Fruit fly (Drosophila melanogaster) whole organism, embryonic: ENCODE results near the gene CG17612.
A peak's percentile ranks its signal among the peaks of the same experiment; 100 is the strongest.

Experiments used
- ATbp ChIP-seq: fragments of 200-800 bp; sonication (Bioruptor generic); optimal IDR thresholded peaks from 2 replicates; lab custom pipeline; 2017; ENCODE audit warnings: missing biosample characterization, mild to moderate bottlenecking, missing genetic modification characterization, missing genetic modification reagents
- Bteb2 ChIP-seq: fragments of 200-800 bp; sonication (Bioruptor generic); optimal IDR thresholded peaks from 2 replicates; lab custom pipeline; 2016; ENCODE audit warnings: missing biosample characterization, missing genetic modification characterization
- CG10959 ChIP-seq: fragments of 200-800 bp; sonication (Bioruptor generic); IDR thresholded peaks from 2 replicates; pipeline ENCODE4 v1.3.6; 2022; ENCODE audit warnings: missing biosample characterization, missing genetic modification characterization
- CG12071 ChIP-seq: fragments of 200-800 bp; sonication (Bioruptor generic); optimal IDR thresholded peaks from 3 replicates; lab custom pipeline; 2018; ENCODE audit warnings: missing biosample characterization, mild to moderate bottlenecking, missing genetic modification characterization
- CG12236 ChIP-seq: fragments of 200-800 bp; sonication (Bioruptor generic); optimal IDR thresholded peaks from 2 replicates; lab custom pipeline; 2016; ENCODE audit warnings: missing biosample characterization, missing genetic modification characterization
- CG13296 ChIP-seq: fragments of 200-800 bp; sonication (Bioruptor generic); optimal IDR thresholded peaks from 3 replicates; lab custom pipeline; 2018; ENCODE audit warnings: missing biosample characterization, mild to moderate bottlenecking, missing genetic modification characterization
- CG14441 ChIP-seq: fragments of 200-800 bp; sonication (Bioruptor generic); IDR thresholded peaks from 2 replicates; pipeline ENCODE4 v1.3.6; 2022; ENCODE audit warnings: missing biosample characterization, missing genetic modification characterization
- CG16815 ChIP-seq: fragments of 200-800 bp; sonication (Bioruptor generic); optimal IDR thresholded peaks from 3 replicates; lab custom pipeline; 2017; ENCODE audit warnings: missing biosample characterization, mild to moderate bottlenecking, missing genetic modification characterization
- CG18599 ChIP-seq: fragments of 200-800 bp; sonication (Bioruptor generic); optimal IDR thresholded peaks from 3 replicates; lab custom pipeline; 2017; ENCODE audit warnings: missing biosample characterization, missing genetic modification characterization, mild to moderate bottlenecking, moderate library complexity, missing genetic modification reagents
- CG18619 ChIP-seq: fragments of 200-800 bp; sonication (Bioruptor generic); optimal IDR thresholded peaks from 3 replicates; lab custom pipeline; 2017; ENCODE audit warnings: missing biosample characterization, mild to moderate bottlenecking, missing genetic modification characterization
- CG30020 ChIP-seq: fragments of 200-800 bp; optimal IDR thresholded peaks from 2 replicates; lab custom pipeline; 2019; ENCODE audit warnings: missing biosample characterization, mild to moderate bottlenecking, missing genetic modification characterization, moderate library complexity
- CG4328 ChIP-seq: fragments of 200-800 bp; sonication (Bioruptor generic); optimal IDR thresholded peaks from 3 replicates; lab custom pipeline; 2017; ENCODE audit warnings: missing biosample characterization, missing genetic modification reagents, missing genetic modification characterization
- CG6254 ChIP-seq: fragments of 200-800 bp; sonication (Bioruptor generic); optimal IDR thresholded peaks from 3 replicates; lab custom pipeline; 2017; ENCODE audit warnings: mild to moderate bottlenecking, missing biosample characterization, missing genetic modification reagents, missing genetic modification characterization
- CG7987 ChIP-seq: fragments of 200-800 bp; sonication (Bioruptor generic); optimal IDR thresholded peaks from 2 replicates; lab custom pipeline; 2018; ENCODE audit warnings: missing biosample characterization, mild to moderate bottlenecking, missing genetic modification characterization, moderate library complexity
- CG8281 ChIP-seq: fragments of 200-800 bp; sonication (Bioruptor generic); optimal IDR thresholded peaks from 2 replicates; lab custom pipeline; 2018; ENCODE audit warnings: missing biosample characterization, mild to moderate bottlenecking, missing genetic modification characterization, moderate library complexity
- CG8290 ChIP-seq, 3 experiments: fragments of 200-800 bp; sonication (Bioruptor generic); optimal IDR thresholded peaks; 2 replicates each; lab custom pipeline; 2016 to 2019; ENCODE audit warnings: missing biosample characterization in 3 of 3, missing genetic modification characterization in 3 of 3, mild to moderate bottlenecking in 2 of 3, moderate library complexity in 1 of 3
- Chrac-16 ChIP-seq: fragments of 200-800 bp; sonication (Bioruptor generic); optimal IDR thresholded peaks from 3 replicates; lab custom pipeline; 2016; ENCODE audit warnings: missing biosample characterization, missing genetic modification characterization
- Dad ChIP-seq: fragments of 200-800 bp; sonication (Bioruptor generic); optimal IDR thresholded peaks from 3 replicates; lab custom pipeline; 2016; ENCODE audit warnings: missing biosample characterization, missing genetic modification characterization
- Dp ChIP-seq: fragments of 200-800 bp; sonication (Bioruptor generic); optimal IDR thresholded peaks from 2 replicates; lab custom pipeline; 2018; ENCODE audit warnings: missing biosample characterization, mild to moderate bottlenecking, missing genetic modification characterization, moderate library complexity
- Ets65A ChIP-seq: fragments of 200-800 bp; sonication (Bioruptor generic); peaks from one replicate; lab custom pipeline; 2016; ENCODE audit warnings: missing biosample characterization, missing genetic modification characterization
- HLH3B ChIP-seq: fragments of 200-800 bp; sonication (Bioruptor generic); IDR thresholded peaks from 2 replicates; pipeline ENCODE4 v1.3.6; 2022; ENCODE audit warnings: missing biosample characterization, missing genetic modification characterization
- Hr51 ChIP-seq, 2 experiments: fragments of 200-800 bp; sonication (Bioruptor generic); optimal IDR thresholded peaks; 2 replicates in 1 of 2; 3 replicates in 1 of 2; lab custom pipeline; 2016 to 2018; ENCODE audit warnings: missing biosample characterization in 2 of 2, missing genetic modification characterization in 2 of 2, mild to moderate bottlenecking in 1 of 2, moderate library complexity in 1 of 2
- Lim3 ChIP-seq: fragments of 200-800 bp; sonication (Bioruptor generic); IDR thresholded peaks from 2 replicates; pipeline ENCODE4 v1.3.6; 2022; ENCODE audit warnings: missing biosample characterization, missing genetic modification characterization
- MTF-1 ChIP-seq: fragments of 200-800 bp; sonication (Bioruptor generic); optimal IDR thresholded peaks from 2 replicates; lab custom pipeline; 2018; ENCODE audit warnings: missing biosample characterization, mild to moderate bottlenecking, missing genetic modification characterization, borderline replicate concordance
- NFAT ChIP-seq: fragments of 200-800 bp; sonication (Bioruptor generic); IDR thresholded peaks from 2 replicates; pipeline ENCODE4 v1.3.6; 2022; ENCODE audit warnings: missing biosample characterization, missing genetic modification characterization
- Oli ChIP-seq: fragments of 200-800 bp; sonication (Bioruptor generic); optimal IDR thresholded peaks from 2 replicates; lab custom pipeline; 2018; ENCODE audit warnings: missing biosample characterization, mild to moderate bottlenecking, missing genetic modification characterization, moderate library complexity
- Pdp1 ChIP-seq, 2 experiments: fragments of 200-800 bp; sonication (Bioruptor generic); optimal IDR thresholded peaks; 3 replicates each; lab custom pipeline; 2016; ENCODE audit warnings: missing biosample characterization in 2 of 2, missing genetic modification characterization in 2 of 2, mild to moderate bottlenecking in 1 of 2, moderate library complexity in 1 of 2
- Six4 ChIP-seq: fragments of 200-800 bp; sonication (Bioruptor generic); optimal IDR thresholded peaks from 2 replicates; lab custom pipeline; 2016; ENCODE audit warnings: missing biosample characterization, missing genetic modification characterization
- Sry-δ ChIP-seq: fragments of 200-800 bp; sonication (Bioruptor generic); optimal IDR thresholded peaks from 2 replicates; lab custom pipeline; 2016; ENCODE audit warnings: missing biosample characterization, missing genetic modification characterization
- Usf ChIP-seq: fragments of 200-800 bp; sonication (Bioruptor generic); optimal IDR thresholded peaks from 2 replicates; lab custom pipeline; 2017; ENCODE audit warnings: missing genotype, missing biosample characterization, missing genetic modification characterization
- YL-1 ChIP-seq: fragments of 200-800 bp; sonication (Bioruptor generic); optimal IDR thresholded peaks from 3 replicates; lab custom pipeline; 2017; ENCODE audit warnings: missing biosample characterization, mild to moderate bottlenecking, missing genetic modification characterization
- bsh ChIP-seq, 2 experiments: fragments of 200-800 bp; sonication (Bioruptor generic); optimal IDR thresholded peaks; 2 replicates each; lab custom pipeline; 2017 to 2018; ENCODE audit warnings: mild to moderate bottlenecking in 2 of 2, missing biosample characterization in 2 of 2, missing genetic modification characterization in 2 of 2, moderate library complexity in 1 of 2
- cg ChIP-seq: fragments of 200-800 bp; sonication (Bioruptor generic); optimal IDR thresholded peaks from 3 replicates; lab custom pipeline; 2019; ENCODE audit warnings: missing biosample characterization, mild to moderate bottlenecking, missing genetic modification characterization, moderate library complexity
- cwo ChIP-seq: fragments of 200-800 bp; sonication (Bioruptor generic); optimal IDR thresholded peaks from 3 replicates; lab custom pipeline; 2017; ENCODE audit warnings: missing biosample characterization, missing genetic modification characterization, mild to moderate bottlenecking, moderate library complexity, missing genetic modification reagents
- disco-r ChIP-seq: fragments of 200-800 bp; sonication (Bioruptor generic); optimal IDR thresholded peaks from 2 replicates; lab custom pipeline; 2016; ENCODE audit warnings: missing biosample characterization, missing genetic modification characterization
- exex ChIP-seq: fragments of 200-800 bp; sonication (Bioruptor generic); optimal IDR thresholded peaks from 4 replicates; lab custom pipeline; 2018; ENCODE audit warnings: missing biosample characterization, mild to moderate bottlenecking, missing genetic modification characterization, moderate library complexity
- lbe ChIP-seq: fragments of 200-800 bp; sonication (Bioruptor generic); optimal IDR thresholded peaks from 2 replicates; lab custom pipeline; 2016; ENCODE audit warnings: missing biosample characterization, mild to moderate bottlenecking, missing genetic modification characterization
- lilli ChIP-seq: fragments of 200-800 bp; sonication (Bioruptor generic); optimal IDR thresholded peaks from 3 replicates; lab custom pipeline; 2016; ENCODE audit warnings: missing biosample characterization, missing genetic modification characterization
- lola ChIP-seq, 3 experiments: fragments of >200 bp in 2 of 3; fragments of 200-800 bp in 1 of 3; sonication (Bioruptor generic) in 1 of 3; optimal IDR thresholded peaks; 2 replicates each; lab custom pipeline; 2017 to 2019; ENCODE audit warnings: missing biosample characterization in 3 of 3, missing genetic modification characterization in 3 of 3, mild to moderate bottlenecking in 1 of 3, moderate library complexity in 1 of 3
- nau ChIP-seq: fragments of 200-800 bp; sonication (Bioruptor generic); optimal IDR thresholded peaks from 3 replicates; lab custom pipeline; 2017; ENCODE audit warnings: missing biosample characterization, mild to moderate bottlenecking, missing genetic modification characterization, missing genetic modification reagents
- oc ChIP-seq: fragments of 200-800 bp; sonication (Bioruptor generic); optimal IDR thresholded peaks from 2 replicates; lab custom pipeline; 2018; ENCODE audit warnings: missing biosample characterization, mild to moderate bottlenecking, missing genetic modification characterization, moderate library complexity
- phol ChIP-seq: fragments of 200-800 bp; sonication (Bioruptor generic); optimal IDR thresholded peaks from 3 replicates; lab custom pipeline; 2018; ENCODE audit warnings: missing biosample characterization, mild to moderate bottlenecking, missing genetic modification characterization, moderate library complexity
- pum ChIP-seq: fragments of 200-800 bp; sonication (Bioruptor generic); optimal IDR thresholded peaks from 2 replicates; lab custom pipeline; 2016; ENCODE audit warnings: missing biosample characterization, missing genetic modification characterization
- slou ChIP-seq: fragments of 200-800 bp; sonication (Bioruptor generic); optimal IDR thresholded peaks from 3 replicates; lab custom pipeline; 2016; ENCODE audit warnings: missing biosample characterization, missing genetic modification characterization
- ssp ChIP-seq: fragments of 200-800 bp; sonication (Bioruptor generic); IDR thresholded peaks from 2 replicates; pipeline ENCODE4 v1.3.6; 2022; ENCODE audit warnings: missing biosample characterization, missing genetic modification characterization
- sug ChIP-seq: fragments of 200-800 bp; optimal IDR thresholded peaks from 2 replicates; lab custom pipeline; 2019; ENCODE audit warnings: missing biosample characterization, mild to moderate bottlenecking, missing genetic modification characterization, moderate library complexity
- tx ChIP-seq: fragments of 200-800 bp; sonication (Bioruptor generic); optimal IDR thresholded peaks from 2 replicates; lab custom pipeline; 2016; ENCODE audit warnings: missing biosample characterization, missing genetic modification characterization

The CG17612 gene

dm6 chr2L:4339780-4340694, 42.5 kb downstream of the CG17612 start (continued):
- TF ChIP-seq CG12236 (no peak), CG16815 (GFP tag; lab: Kevin White, UChicago) (no peak), phol (no peak), bsh (GFP tag; optimal IDR thresholded peaks at IDR 0.05; lab: Kevin White, UChicago) (no peak), lilli (GFP tag; lab: Kevin White, UChicago) (no peak), CG18619 (GFP tag; lab: Kevin White, UChicago) (no peak), pum (GFP tag; lab: Kevin White, UChicago) (no peak), CG8290 (GFP tag; optimal IDR thresholded peaks at IDR 0.05; lab: Kevin White, UChicago) (no peak), CG8290 (tag; optimal IDR thresholded peaks at IDR 0.05; lab: Kevin White, UChicago) (peak in 1 of 2 experiments; percentile 21), Usf (GFP tag; lab: Kevin White, UChicago) (no peak), YL-1 (no peak), slou (GFP tag; lab: Kevin White, UChicago) (no peak), oc (tag; lab: Kevin White, UChicago) (no peak), CG13296 (GFP tag; lab: Kevin White, UChicago) (no peak), CG4328 (no peak), HLH3B (GFP tag; lab: Robert Waterston, UW) (no peak), CG18599 (GFP tag; lab: Kevin White, UChicago) (peak; percentile 14), ATbp (GFP tag; lab: Kevin White, UChicago) (no peak), Bteb2 (GFP tag; lab: Kevin White, UChicago) (no peak), Pdp1 (GFP tag; optimal IDR thresholded peaks at IDR 0.05; lab: Kevin White, UChicago) (peak in 1 of 2 experiments; percentile 37), cg (GFP tag; lab: Kevin White, UChicago) (peak; percentile 22), MTF-1 (GFP tag; lab: Kevin White, UChicago) (no peak), Ets65A (GFP tag; lab: Kevin White, UChicago) (no peak), nau (GFP tag; lab: Kevin White, UChicago) (no peak), NFAT (GFP tag; lab: Robert Waterston, UW) (no peak), ssp (no peak), cwo (GFP tag; lab: Kevin White, UChicago) (no peak), Oli (no peak), Chrac-16 (no peak), CG7987 (GFP tag; lab: Kevin White, UChicago) (no peak), sug (tag; lab: Kevin White, UChicago) (peak; percentile 73), Six4 (GFP tag; lab: Kevin White, UChicago) (no peak), tx (no peak), lbe (GFP tag; lab: Kevin White, UChicago) (no peak), CG30020 (tag; lab: Kevin White, UChicago) (no peak), Lim3 (GFP tag; lab: Robert Waterston, UW) (no peak), Hr51 (GFP tag; optimal IDR thresholded peaks at IDR 0.05; lab: Kevin White, UChicago) (no peak), lola (GFP tag; optimal IDR thresholded peaks at IDR 0.05; lab: Kevin White, UChicago) (no peak), CG12071 (peak; percentile 1), CG10959 (no peak), disco-r (GFP tag; lab: Kevin White, UChicago) (no peak), Dp (GFP tag; lab: Kevin White, UChicago) (no peak), Sry-δ (GFP tag; lab: Kevin White, UChicago) (no peak), exex (peak; percentile 98), CG14441 (no peak), Dad (GFP tag; lab: Kevin White, UChicago) (no peak), CG6254 (no peak), CG8281 (no peak)
